Worm (Caenorhabditis elegans) whole organism, young adult: Measurements from ENCODE around the gene R12B2.6.

Experiments
- F37B4.10 ChIP-seq: fragments of 200-800 bp; sonication (Bioruptor generic); IDR thresholded peaks from 2 replicates; pipeline ENCODE4 v1.3.6; 2022; ENCODE audit warnings: missing genetic modification characterization, missing compliant biosample characterization
- F55B11.4 ChIP-seq: sonication (generic microtip); optimal IDR thresholded peaks from 2 replicates; lab custom pipeline; 2016; ENCODE audit warnings: missing compliant biosample characterization, missing genetic modification characterization, borderline replicate concordance; ENCODE audit not compliant: insufficient read depth
- F57A8.1 ChIP-seq: fragments of 200-800 bp; sonication (Bioruptor generic); optimal IDR thresholded peaks from 2 replicates; lab custom pipeline; 2018; ENCODE audit warnings: mild to moderate bottlenecking, missing genetic modification characterization, moderate library complexity, missing compliant biosample characterization
- him-1 ChIP-seq: sonication (generic microtip); optimal IDR thresholded peaks from 2 replicates; lab custom pipeline; 2016; ENCODE audit warnings: missing genotype, missing genetic modification reagents, missing genetic modification characterization, missing compliant biosample characterization
- lir-1 ChIP-seq: fragments of 200-800 bp; sonication (Bioruptor generic); conservative IDR thresholded peaks from 2 replicates; pipeline ENCODE4 v1.3.6; 2022; ENCODE audit warnings: missing genetic modification reagents, missing genetic modification characterization, missing compliant biosample characterization
- snpc-4 ChIP-seq, 5 experiments: fragments of 150-350 bp in 1 of 5; sonication (generic microtip) in 4 of 5; optimal IDR thresholded peaks; 2 replicates each; lab custom pipeline; 2014 to 2018; ENCODE audit warnings: missing genetic modification characterization in 5 of 5, missing biosample characterization in 3 of 5, antibody characterized with exemption in 2 of 5, mild to moderate bottlenecking in 2 of 5, missing compliant biosample characterization in 2 of 5, missing genotype in 2 of 5, moderate library complexity in 2 of 5, missing genetic modification reagents in 1 of 5
- unc-62 ChIP-seq: fragments of 150-350 bp; optimal IDR thresholded peaks from 2 replicates; lab custom pipeline; 2014; ENCODE audit warnings: missing biosample characterization, missing genetic modification reagents, missing genetic modification characterization
- ztf-18 ChIP-seq: sonication (generic microtip); optimal IDR thresholded peaks from 2 replicates; lab custom pipeline; 2016; ENCODE audit warnings: missing genotype, mild to moderate bottlenecking, missing genetic modification characterization, missing compliant biosample characterization
- ztf-6 ChIP-seq: fragments of 200-800 bp; sonication (Bioruptor generic); IDR thresholded peaks from 2 replicates; pipeline ENCODE4 v1.3.6; 2022; ENCODE audit warnings: missing genetic modification reagents, missing genetic modification characterization, missing compliant biosample characterization

- TF ChIP-seq F55B11.4 (tag; lab: Kevin White, UChicago), result no peak
- no peak for TF ChIP-seq ztf-18
- TF ChIP-seq F57A8.1 (GFP tag; lab: Kevin White, UChicago), result no peak
- no peak for TF ChIP-seq unc-62 (GFP tag; lab: Kevin White, UChicago)
- TF ChIP-seq F37B4.10 (GFP tag; lab: Robert Waterston, UW), result no peak
- no peak for TF ChIP-seq ztf-6 (GFP tag; lab: Robert Waterston, UW)
- no peak for TF ChIP-seq lir-1 (GFP tag; lab: Robert Waterston, UW)
- TF ChIP-seq him-1 (tag; lab: Kevin White, UChicago), result no peak
- TF ChIP-seq snpc-4 (GFP tag; optimal IDR thresholded peaks at IDR 0.05; lab: Kevin White, UChicago), result no peak
- TF ChIP-seq snpc-4 (tag; optimal IDR thresholded peaks at IDR 0.05; lab: Kevin White, UChicago), result no peak
Observed at ce11 chrIII:5822816-5823215, 11.1 kb downstream of the R12B2.6 start.
